Fruit fly (Drosophila melanogaster) whole organism, embryonic: ENCODE measurements around the gene Vha68-1.

Experiments used
- Atf-2 ChIP-seq: fragments of 200-800 bp; sonication (Bioruptor generic); optimal IDR thresholded peaks from 2 replicates; lab custom pipeline; 2016; ENCODE audit warnings: missing biosample characterization, missing genetic modification characterization
- CG10267 ChIP-seq: fragments of 200-800 bp; sonication (Bioruptor generic); optimal IDR thresholded peaks from 2 replicates; lab custom pipeline; 2018; ENCODE audit warnings: missing biosample characterization, mild to moderate bottlenecking, missing genetic modification characterization, moderate library complexity
- CG11093 ChIP-seq: fragments of 200-800 bp; sonication (Bioruptor generic); IDR thresholded peaks from 3 replicates; pipeline ENCODE4 v1.3.6; 2022; ENCODE audit warnings: missing biosample characterization, missing genetic modification characterization
- CG11247 ChIP-seq: fragments of 200-800 bp; sonication (Bioruptor generic); IDR thresholded peaks from 2 replicates; pipeline ENCODE4 v1.3.6; 2022; ENCODE audit warnings: missing biosample characterization, missing genetic modification characterization
- CG11696 ChIP-seq: fragments of 200-800 bp; sonication (Bioruptor generic); IDR thresholded peaks from 2 replicates; pipeline ENCODE4 v1.3.6; 2022; ENCODE audit warnings: missing biosample characterization, missing genetic modification characterization
- CG12236 ChIP-seq: fragments of 200-800 bp; sonication (Bioruptor generic); optimal IDR thresholded peaks from 2 replicates; lab custom pipeline; 2016; ENCODE audit warnings: missing biosample characterization, missing genetic modification characterization
- CG13123 ChIP-seq: fragments of 200-800 bp; sonication (Bioruptor generic); optimal IDR thresholded peaks from 2 replicates; lab custom pipeline; 2016; ENCODE audit warnings: missing biosample characterization, missing genetic modification characterization
- CG15011 ChIP-seq: fragments of 200-800 bp; sonication (Bioruptor generic); optimal IDR thresholded peaks from 3 replicates; lab custom pipeline; 2018; ENCODE audit warnings: missing biosample characterization, mild to moderate bottlenecking, missing genetic modification characterization
- CG17912 ChIP-seq: fragments of 200-800 bp; sonication (Bioruptor generic); optimal IDR thresholded peaks from 2 replicates; lab custom pipeline; 2018; ENCODE audit warnings: missing biosample characterization, mild to moderate bottlenecking, missing genetic modification characterization
- CG2202 ChIP-seq: fragments of 200-800 bp; sonication (Bioruptor generic); optimal IDR thresholded peaks from 2 replicates; lab custom pipeline; 2018; ENCODE audit warnings: missing biosample characterization, mild to moderate bottlenecking, missing genetic modification characterization
- CG2678 ChIP-seq: fragments of 200-800 bp; sonication (Bioruptor generic); optimal IDR thresholded peaks from 3 replicates; lab custom pipeline; 2019; ENCODE audit warnings: missing biosample characterization, mild to moderate bottlenecking, missing genetic modification characterization, moderate library complexity
- CG31365 ChIP-seq: fragments of 200-800 bp; sonication (Bioruptor generic); optimal IDR thresholded peaks from 2 replicates; lab custom pipeline; 2018; ENCODE audit warnings: missing biosample characterization, mild to moderate bottlenecking, missing genetic modification characterization
- CG33557 ChIP-seq: fragments of 200-800 bp; sonication (Bioruptor generic); optimal IDR thresholded peaks from 2 replicates; lab custom pipeline; 2019; ENCODE audit warnings: missing biosample characterization, mild to moderate bottlenecking, missing genetic modification characterization, moderate library complexity
- CG4360 ChIP-seq: fragments of 200-800 bp; sonication (Bioruptor generic); IDR thresholded peaks from 2 replicates; pipeline ENCODE4 v1.3.6; 2022; ENCODE audit warnings: missing biosample characterization, missing genetic modification characterization
- CG6254 ChIP-seq: fragments of 200-800 bp; sonication (Bioruptor generic); optimal IDR thresholded peaks from 3 replicates; lab custom pipeline; 2017; ENCODE audit warnings: mild to moderate bottlenecking, missing biosample characterization, missing genetic modification reagents, missing genetic modification characterization
- CG6813 ChIP-seq: fragments of 200-800 bp; sonication (Bioruptor generic); optimal IDR thresholded peaks from 2 replicates; lab custom pipeline; 2017; ENCODE audit warnings: missing biosample characterization, missing genetic modification characterization, mild to moderate bottlenecking, moderate library complexity, missing genetic modification reagents
- CG8765 ChIP-seq: fragments of 200-800 bp; sonication (Bioruptor generic); IDR thresholded peaks from 2 replicates; pipeline ENCODE4 v1.3.6; 2022; ENCODE audit warnings: missing biosample characterization, missing genetic modification characterization
- CG9609 ChIP-seq: fragments of 200-800 bp; sonication (Bioruptor generic); optimal IDR thresholded peaks from 3 replicates; lab custom pipeline; 2016; ENCODE audit warnings: missing biosample characterization, missing genetic modification characterization
- CrebB ChIP-seq: fragments of 200-800 bp; sonication (Bioruptor generic); optimal IDR thresholded peaks from 3 replicates; lab custom pipeline; 2018; ENCODE audit warnings: missing biosample characterization, mild to moderate bottlenecking, missing genetic modification characterization
- D ChIP-seq, 2 experiments: fragments of 200-800 bp in 1 of 2; fragments of >200 bp in 1 of 2; sonication (Bioruptor generic) in 1 of 2; optimal IDR thresholded peaks; 2 replicates in 1 of 2; 3 replicates in 1 of 2; lab custom pipeline; 2017; ENCODE audit warnings: mild to moderate bottlenecking in 1 of 2, missing biosample characterization in 1 of 2, missing genetic modification characterization in 1 of 2, missing genetic modification reagents in 1 of 2
- Deaf1 ChIP-seq: fragments of 200-800 bp; optimal IDR thresholded peaks from 3 replicates; lab custom pipeline; 2019; ENCODE audit warnings: missing biosample characterization, mild to moderate bottlenecking, missing genetic modification characterization, moderate library complexity
- Dek ChIP-seq: fragments of 200-800 bp; sonication (Bioruptor generic); optimal IDR thresholded peaks from 3 replicates; lab custom pipeline; 2019; ENCODE audit warnings: missing biosample characterization, mild to moderate bottlenecking, missing genetic modification characterization, moderate library complexity
- HLH54F ChIP-seq: fragments of 200-800 bp; sonication (Bioruptor generic); optimal IDR thresholded peaks from 3 replicates; lab custom pipeline; 2016; ENCODE audit warnings: missing biosample characterization, missing genetic modification characterization
- Hmr ChIP-seq: fragments of 200-800 bp; sonication (Bioruptor generic); optimal IDR thresholded peaks from 3 replicates; lab custom pipeline; 2017; ENCODE audit warnings: mild to moderate bottlenecking, missing biosample characterization, missing genetic modification reagents, missing genetic modification characterization
- MESR4 ChIP-seq: fragments of 200-800 bp; sonication (Bioruptor generic); optimal IDR thresholded peaks from 2 replicates; lab custom pipeline; 2018; ENCODE audit warnings: missing biosample characterization, mild to moderate bottlenecking, missing genetic modification characterization, moderate library complexity
- Mad ChIP-seq: fragments of 200-800 bp; sonication (Bioruptor generic); optimal IDR thresholded peaks from 2 replicates; lab custom pipeline; 2016; ENCODE audit warnings: missing biosample characterization, missing genetic modification characterization
- NC2β ChIP-seq: fragments of 200-800 bp; sonication (Bioruptor generic); optimal IDR thresholded peaks from 2 replicates; lab custom pipeline; 2016; ENCODE audit warnings: missing biosample characterization, missing genetic modification characterization
- Spps ChIP-seq: fragments of 200-800 bp; sonication (Bioruptor generic); optimal IDR thresholded peaks from 2 replicates; lab custom pipeline; 2018; ENCODE audit warnings: missing biosample characterization, mild to moderate bottlenecking, missing genetic modification characterization
- TFAM ChIP-seq: fragments of 200-800 bp; sonication (Bioruptor generic); optimal IDR thresholded peaks from 2 replicates; lab custom pipeline; 2017; ENCODE audit warnings: missing biosample characterization, missing genetic modification characterization, inconsistent platforms
- Taf1 ChIP-seq: fragments of 200-800 bp; sonication (Bioruptor generic); IDR thresholded peaks from 2 replicates; pipeline ENCODE4 v1.3.6; 2022; ENCODE audit warnings: missing biosample characterization, missing genetic modification characterization
- Vsx1 ChIP-seq: fragments of 200-800 bp; sonication (Bioruptor generic); optimal IDR thresholded peaks from 2 replicates; lab custom pipeline; 2017; ENCODE audit warnings: missing biosample characterization, mild to moderate bottlenecking, missing genetic modification characterization, missing genetic modification reagents
- al ChIP-seq: fragments of 200-800 bp; sonication (Bioruptor generic); IDR thresholded peaks from 2 replicates; pipeline ENCODE4 v1.3.6; 2022; ENCODE audit warnings: missing biosample characterization, missing genetic modification characterization
- btn ChIP-seq: fragments of 200-800 bp; sonication (Bioruptor generic); optimal IDR thresholded peaks from 2 replicates; lab custom pipeline; 2016; ENCODE audit warnings: missing biosample characterization, missing genetic modification characterization
- cato ChIP-seq: fragments of 200-800 bp; sonication (Bioruptor generic); optimal IDR thresholded peaks from 2 replicates; lab custom pipeline; 2016; ENCODE audit warnings: missing biosample characterization, missing genetic modification characterization, borderline replicate concordance
- chif ChIP-seq, 2 experiments: fragments of 200-800 bp; sonication (Bioruptor generic); optimal IDR thresholded peaks; 3 replicates each; lab custom pipeline; 2016; ENCODE audit warnings: missing biosample characterization in 2 of 2, missing genetic modification characterization in 2 of 2
- corto ChIP-seq: fragments of 200-800 bp; sonication (Bioruptor generic); optimal IDR thresholded peaks from 2 replicates; lab custom pipeline; 2016; ENCODE audit warnings: missing biosample characterization, mild to moderate bottlenecking, missing genetic modification characterization, moderate library complexity
- disco-r ChIP-seq: fragments of 200-800 bp; sonication (Bioruptor generic); optimal IDR thresholded peaks from 2 replicates; lab custom pipeline; 2016; ENCODE audit warnings: missing biosample characterization, missing genetic modification characterization
- ftz-f1 ChIP-seq: fragments of 200-800 bp; sonication (Bioruptor generic); optimal IDR thresholded peaks from 2 replicates; lab custom pipeline; 2016; ENCODE audit warnings: missing biosample characterization, missing genetic modification characterization
- gem ChIP-seq: fragments of 200-800 bp; sonication (Bioruptor generic); optimal IDR thresholded peaks from 2 replicates; lab custom pipeline; 2019; ENCODE audit warnings: missing biosample characterization, mild to moderate bottlenecking, missing genetic modification characterization, moderate library complexity
- gro ChIP-seq: fragments of 200-800 bp; sonication (Bioruptor generic); optimal IDR thresholded peaks from 2 replicates; lab custom pipeline; 2016; ENCODE audit warnings: missing biosample characterization, missing genetic modification characterization
- jumu ChIP-seq: fragments of 200-800 bp; sonication (Bioruptor generic); optimal IDR thresholded peaks from 3 replicates; lab custom pipeline; 2016; ENCODE audit warnings: missing biosample characterization, missing genetic modification characterization
- lbe ChIP-seq: fragments of 200-800 bp; sonication (Bioruptor generic); optimal IDR thresholded peaks from 2 replicates; lab custom pipeline; 2016; ENCODE audit warnings: missing biosample characterization, mild to moderate bottlenecking, missing genetic modification characterization
- nau ChIP-seq: fragments of 200-800 bp; sonication (Bioruptor generic); optimal IDR thresholded peaks from 3 replicates; lab custom pipeline; 2017; ENCODE audit warnings: missing biosample characterization, mild to moderate bottlenecking, missing genetic modification characterization, missing genetic modification reagents
- nom ChIP-seq: fragments of 200-800 bp; sonication (Bioruptor generic); optimal IDR thresholded peaks from 2 replicates; lab custom pipeline; 2017; ENCODE audit warnings: missing biosample characterization, missing genetic modification characterization, mild to moderate bottlenecking, moderate library complexity, missing genetic modification reagents
- p53 ChIP-seq: fragments of 200-800 bp; sonication (Bioruptor generic); optimal IDR thresholded peaks from 2 replicates; lab custom pipeline; 2016; ENCODE audit warnings: missing biosample characterization, missing genetic modification characterization
- sisA ChIP-seq: fragments of 200-800 bp; sonication (Bioruptor generic); IDR thresholded peaks from 2 replicates; pipeline ENCODE4 v1.3.6; 2022; ENCODE audit warnings: missing biosample characterization, missing genetic modification characterization
- stc ChIP-seq: fragments of 200-800 bp; sonication (Bioruptor generic); IDR thresholded peaks from 2 replicates; pipeline ENCODE4 v1.3.6; 2022; ENCODE audit warnings: missing biosample characterization, missing genetic modification characterization
- ttk ChIP-seq: fragments of 200-800 bp; sonication (Bioruptor generic); IDR thresholded peaks from 2 replicates; pipeline ENCODE4 v2.1.2; 2022; ENCODE audit warnings: missing biosample characterization, missing genetic modification characterization
- twi ChIP-seq: fragments of 200-800 bp; optimal IDR thresholded peaks from 2 replicates; lab custom pipeline; 2019; ENCODE audit warnings: missing biosample characterization, mild to moderate bottlenecking, missing genetic modification characterization, moderate library complexity
- zf30C ChIP-seq: fragments of 200-800 bp; sonication (Bioruptor generic); optimal IDR thresholded peaks from 3 replicates; lab custom pipeline; 2018; ENCODE audit warnings: missing biosample characterization, mild to moderate bottlenecking, missing genetic modification characterization

Gene Vha68-1

dm6 chr2L:12974045-12974539 is 29.8 kb downstream of the Vha68-1 start, which contains the start of gene Vha68-2 (continued):
- TF ChIP-seq Deaf1 (tag; lab: Kevin White, UChicago) (peak; percentile 67), CG11093 (GFP tag; lab: Robert Waterston, UW) (no peak), NC2β (GFP tag; lab: Kevin White, UChicago) (peak; percentile 81), MESR4 (peak; percentile 18), nom (GFP tag; lab: Kevin White, UChicago) (peak; percentile 49), CG33557 (GFP tag; lab: Kevin White, UChicago) (no peak), nau (GFP tag; lab: Kevin White, UChicago) (no peak), CG31365 (tag; lab: Kevin White, UChicago) (peak; percentile 8), CG8765 (GFP tag; lab: Robert Waterston, UW) (no peak), corto (GFP tag; lab: Kevin White, UChicago) (no peak), al (no peak), D (optimal IDR thresholded peaks at IDR 0.05; lab: Kevin White, UChicago) (no peak), D (GFP tag; optimal IDR thresholded peaks at IDR 0.05; lab: Kevin White, UChicago) (no peak), Mad (GFP tag; lab: Kevin White, UChicago) (peak; percentile 50), CG9609 (GFP tag; lab: Kevin White, UChicago) (peak; percentile 25), sisA (GFP tag; lab: Robert Waterston, UW) (peak; percentile 56), stc (GFP tag; lab: Robert Waterston, UW) (0 out of 2 replicates have a peak, but pooled peaks have one; percentile 22), gro (no peak), gem (tag; lab: Kevin White, UChicago) (peak; percentile 24), disco-r (GFP tag; lab: Kevin White, UChicago) (peak; percentile 43), jumu (GFP tag; lab: Kevin White, UChicago) (peak; percentile 57), CG4360 (GFP tag; lab: Robert Waterston, UW) (no peak), CG2678 (tag; lab: Kevin White, UChicago) (peak; percentile 11), Atf-2 (peak; percentile 25), CG6813 (no peak), CG2202 (tag; lab: Kevin White, UChicago) (no peak), TFAM (GFP tag; lab: Kevin White, UChicago) (no peak), CG11696 (GFP tag; lab: Robert Waterston, UW) (no peak), CG10267 (tag; lab: Kevin White, UChicago) (no peak), chif (GFP tag; optimal IDR thresholded peaks at IDR 0.05; lab: Kevin White, UChicago) (peak; percentile 30 to 40), CG6254 (GFP tag; lab: Kevin White, UChicago) (no peak), CG15011 (GFP tag; lab: Kevin White, UChicago) (no peak), cato (GFP tag; lab: Kevin White, UChicago) (peak; percentile 22), HLH54F (GFP tag; lab: Kevin White, UChicago) (peak; percentile 3), lbe (GFP tag; lab: Kevin White, UChicago) (peak; percentile 23), btn (no peak), CG13123 (GFP tag; lab: Kevin White, UChicago) (peak; percentile 35), p53 (peak; percentile 53), Dek (peak; percentile 56), zf30C (GFP tag; lab: Kevin White, UChicago) (no peak), Vsx1 (peak; percentile 68), CrebB (tag; lab: Kevin White, UChicago) (peak; percentile 81), Hmr (peak; percentile 84), twi (tag; lab: Kevin White, UChicago) (no peak), ttk (GFP tag; lab: Robert Waterston, UW) (no peak), ftz-f1 (GFP tag; lab: Kevin White, UChicago) (peak; percentile 4), Taf1 (GFP tag; lab: Robert Waterston, UW) (no peak), CG11247 (peak; percentile 76; the same call in 1 of the 2 replicates), Spps (tag; lab: Kevin White, UChicago) (no peak), CG17912 (GFP tag; lab: Kevin White, UChicago) (peak; percentile 82), CG12236 (GFP tag; lab: Kevin White, UChicago) (peak; percentile 17)
